Worm (Caenorhabditis elegans) whole organism, L1 larva: ENCODE measurements around the gene ZK666.8.
A peak's percentile ranks its signal among the peaks of the same experiment; 100 is the strongest.
"Not testable (repeated sequence)": the region's sequence is repeated elsewhere in the genome, so short reads cannot be mapped to it uniquely, and the experiment has no call there.

ENCODE experiments used
- C04F5.9 ChIP-seq: sonication (generic microtip); optimal IDR thresholded peaks from 2 replicates; lab custom pipeline; 2016; ENCODE audit warnings: missing genetic modification characterization, missing compliant biosample characterization
- C34B4.2 ChIP-seq: sonication (generic microtip); optimal IDR thresholded peaks from 2 replicates; lab custom pipeline; 2017; ENCODE audit warnings: mild to moderate bottlenecking, missing genetic modification characterization, missing compliant biosample characterization
- F16B12.6 ChIP-seq: fragments of 150-350 bp; optimal IDR thresholded peaks from 2 replicates; lab custom pipeline; 2014; ENCODE audit warnings: missing biosample characterization, missing genetic modification characterization
- Y116A8C.19 ChIP-seq: sonication (generic microtip); optimal IDR thresholded peaks from 2 replicates; lab custom pipeline; 2016; ENCODE audit warnings: missing compliant biosample characterization, missing genetic modification characterization, borderline replicate concordance
- aha-1 ChIP-seq: fragments of 150-350 bp; optimal IDR thresholded peaks from 2 replicates; lab custom pipeline; 2014; ENCODE audit warnings: missing biosample characterization, missing genetic modification characterization
- alr-1 ChIP-seq: fragments of 200-800 bp; sonication (Bioruptor generic); optimal IDR thresholded peaks from 2 replicates; lab custom pipeline; 2018; ENCODE audit warnings: borderline replicate concordance, mild to moderate bottlenecking, missing genetic modification characterization, missing compliant biosample characterization
- aly-2 ChIP-seq: fragments of 150-350 bp; optimal IDR thresholded peaks from 2 replicates; lab custom pipeline; 2014; ENCODE audit warnings: missing biosample characterization, missing genetic modification characterization
- ceh-82 ChIP-seq, 3 experiments: fragments of 150-350 bp in 1 of 3; sonication (generic microtip) in 2 of 3; optimal IDR thresholded peaks; 2 replicates each; lab custom pipeline; 2014 to 2017; ENCODE audit warnings: missing biosample characterization in 3 of 3, missing genetic modification characterization in 3 of 3
- ceh-88 ChIP-seq: fragments of 200-800 bp; sonication (Bioruptor generic); IDR thresholded peaks from 2 replicates; pipeline ENCODE4 v1.3.6; 2022; ENCODE audit warnings: missing genetic modification characterization, missing compliant biosample characterization
- dpl-1 ChIP-seq, 3 experiments: fragments of 150-350 bp in 2 of 3; sonication (generic microtip) in 1 of 3; optimal IDR thresholded peaks; 2 replicates each; lab custom pipeline; 2014 to 2017; ENCODE audit warnings: missing biosample characterization in 3 of 3, missing genetic modification characterization in 3 of 3, missing genetic modification reagents in 3 of 3
- dsc-1 ChIP-seq: sonication (generic microtip); optimal IDR thresholded peaks from 2 replicates; lab custom pipeline; 2016; ENCODE audit warnings: mild to moderate bottlenecking, missing genetic modification characterization, missing compliant biosample characterization
- efl-3 ChIP-seq: fragments of 200-800 bp; sonication (Bioruptor generic); optimal IDR thresholded peaks from 2 replicates; lab custom pipeline; 2018; ENCODE audit warnings: mild to moderate bottlenecking, missing genetic modification characterization, missing compliant biosample characterization
- egl-13 ChIP-seq: sonication (generic microtip); optimal IDR thresholded peaks from 2 replicates; lab custom pipeline; 2016; ENCODE audit warnings: missing genotype, missing genetic modification reagents, missing genetic modification characterization, missing compliant biosample characterization
- egl-27 ChIP-seq, 2 experiments: fragments of 150-350 bp in 1 of 2; sonication (generic microtip); optimal IDR thresholded peaks; 3 replicates each; lab custom pipeline; 2017 to 2018; ENCODE audit warnings: missing biosample characterization in 2 of 2, missing genetic modification characterization in 2 of 2, missing genetic modification reagents in 2 of 2
- elt-3 ChIP-seq, 6 experiments: fragments of 150-350 bp in 1 of 6; sonication (generic microtip); optimal IDR thresholded peaks; 2 replicates each; lab custom pipeline; 2017 to 2018; ENCODE audit warnings: missing biosample characterization in 6 of 6, missing genetic modification characterization in 6 of 6, inconsistent platforms in 1 of 6
- ets-5 ChIP-seq: fragments of 200-800 bp; sonication (Bioruptor generic); IDR thresholded peaks from 2 replicates; pipeline ENCODE4 v1.3.6; 2022; ENCODE audit warnings: missing genetic modification characterization, missing compliant biosample characterization
- fkh-10 ChIP-seq: sonication (generic microtip); optimal IDR thresholded peaks from 2 replicates; lab custom pipeline; 2017; ENCODE audit warnings: missing biosample characterization, missing genetic modification reagents, missing genetic modification characterization
- fkh-8 ChIP-seq: sonication (generic microtip); optimal IDR thresholded peaks from 2 replicates; lab custom pipeline; 2016; ENCODE audit warnings: mild to moderate bottlenecking, missing genetic modification characterization, missing compliant biosample characterization
- hlh-17 ChIP-seq: fragments of 200-800 bp; sonication (Bioruptor generic); optimal IDR thresholded peaks from 2 replicates; lab custom pipeline; 2018; ENCODE audit warnings: missing genetic modification characterization, mild to moderate bottlenecking, missing compliant biosample characterization, moderate library complexity, borderline replicate concordance
- hlh-4 ChIP-seq: sonication (generic microtip); optimal IDR thresholded peaks from 2 replicates; lab custom pipeline; 2016; ENCODE audit warnings: mild to moderate bottlenecking, missing genetic modification characterization, missing compliant biosample characterization
- jun-1 ChIP-seq: fragments of 150-350 bp; optimal IDR thresholded peaks from 2 replicates; lab custom pipeline; 2014; ENCODE audit warnings: missing biosample characterization, missing genetic modification reagents, missing genetic modification characterization
- lin-13 ChIP-seq: fragments of 150-350 bp; optimal IDR thresholded peaks from 2 replicates; lab custom pipeline; 2014; ENCODE audit warnings: missing biosample characterization, missing genetic modification reagents, missing genetic modification characterization
- lin-15B ChIP-seq: fragments of 150-350 bp; sonication (generic microtip); optimal IDR thresholded peaks from 3 replicates; lab custom pipeline; 2014; ENCODE audit warnings: missing biosample characterization, missing genetic modification characterization
- lir-3 ChIP-seq: sonication (generic microtip); optimal IDR thresholded peaks from 2 replicates; lab custom pipeline; 2016; ENCODE audit warnings: mild to moderate bottlenecking, missing genetic modification characterization, moderate library complexity, missing compliant biosample characterization; ENCODE audit not compliant: poor library complexity
- lsy-2 ChIP-seq, 2 experiments: fragments of 150-350 bp; optimal IDR thresholded peaks; 2 replicates each; lab custom pipeline; 2014; ENCODE audit warnings: missing biosample characterization in 2 of 2, missing genetic modification characterization in 2 of 2
- mab-9 ChIP-seq: fragments of 200-800 bp; sonication (Bioruptor generic); IDR thresholded peaks from 2 replicates; pipeline ENCODE4 v1.3.6; 2022; ENCODE audit warnings: missing genetic modification reagents, missing genetic modification characterization, missing compliant biosample characterization
- mef-2 ChIP-seq: fragments of 150-350 bp; optimal IDR thresholded peaks from 2 replicates; lab custom pipeline; 2014; ENCODE audit warnings: missing biosample characterization, missing genetic modification characterization
- nhr-11 ChIP-seq: fragments of 150-350 bp; optimal IDR thresholded peaks from 2 replicates; lab custom pipeline; 2014; ENCODE audit warnings: missing biosample characterization, missing genetic modification characterization
- nhr-19 ChIP-seq: fragments of 200-800 bp; sonication (Bioruptor generic); conservative IDR thresholded peaks from 2 replicates; pipeline ENCODE4 v1.3.6; 2022; ENCODE audit warnings: missing genetic modification characterization, missing compliant biosample characterization
- nhr-20 ChIP-seq: sonication (generic microtip); optimal IDR thresholded peaks from 2 replicates; lab custom pipeline; 2016; ENCODE audit warnings: mild to moderate bottlenecking, missing genetic modification characterization, missing compliant biosample characterization
- nhr-237 ChIP-seq: fragments of 150-350 bp; optimal IDR thresholded peaks from 2 replicates; lab custom pipeline; 2014; ENCODE audit warnings: missing biosample characterization, missing genetic modification characterization
- nhr-47 ChIP-seq: sonication (generic microtip); optimal IDR thresholded peaks from 2 replicates; lab custom pipeline; 2016; ENCODE audit warnings: mild to moderate bottlenecking, missing genetic modification characterization, moderate library complexity, missing compliant biosample characterization
- nhr-77 ChIP-seq: fragments of 150-350 bp; optimal IDR thresholded peaks from 2 replicates; lab custom pipeline; 2014; ENCODE audit warnings: missing biosample characterization, missing genetic modification characterization
- nhr-90 ChIP-seq: sonication (generic microtip); optimal IDR thresholded peaks from 2 replicates; lab custom pipeline; 2016; ENCODE audit warnings: mild to moderate bottlenecking, missing genetic modification characterization, missing compliant biosample characterization; ENCODE audit not compliant: poor library complexity
- pax-3 ChIP-seq: fragments of 200-800 bp; sonication (Bioruptor generic); optimal IDR thresholded peaks from 2 replicates; lab custom pipeline; 2018; ENCODE audit warnings: mild to moderate bottlenecking, missing genetic modification characterization, moderate library complexity, missing compliant biosample characterization
- pqm-1 ChIP-seq: sonication (generic microtip); optimal IDR thresholded peaks from 3 replicates; lab custom pipeline; 2017; ENCODE audit warnings: missing biosample characterization, missing genetic modification characterization
- skn-1 ChIP-seq: fragments of 150-350 bp; optimal IDR thresholded peaks from 2 replicates; lab custom pipeline; 2014; ENCODE audit warnings: missing biosample characterization, missing genetic modification characterization
- snpc-4 ChIP-seq: fragments of 150-350 bp; optimal IDR thresholded peaks from 2 replicates; lab custom pipeline; 2014; ENCODE audit warnings: missing biosample characterization, missing genetic modification characterization
- sox-4 ChIP-seq: sonication (generic microtip); optimal IDR thresholded peaks from 2 replicates; lab custom pipeline; 2016; ENCODE audit warnings: missing genetic modification characterization, missing compliant biosample characterization
- sptf-1 ChIP-seq: fragments of 150-350 bp; optimal IDR thresholded peaks from 2 replicates; lab custom pipeline; 2014; ENCODE audit warnings: missing biosample characterization, missing genetic modification characterization
- sup-37 ChIP-seq: fragments of 200-800 bp; sonication (Bioruptor generic); optimal IDR thresholded peaks from 2 replicates; lab custom pipeline; 2018; ENCODE audit warnings: mild to moderate bottlenecking, missing genetic modification characterization, missing compliant biosample characterization
- tbx-2 ChIP-seq: sonication (generic microtip); optimal IDR thresholded peaks from 2 replicates; lab custom pipeline; 2016; ENCODE audit warnings: missing genetic modification characterization, missing compliant biosample characterization
- tlp-1 ChIP-seq: fragments of 150-350 bp; optimal IDR thresholded peaks from 2 replicates; lab custom pipeline; 2014; ENCODE audit warnings: missing biosample characterization, missing genetic modification characterization
- unc-30 ChIP-seq: sonication (generic microtip); optimal IDR thresholded peaks from 2 replicates; lab custom pipeline; 2017; ENCODE audit warnings: missing biosample characterization, missing genetic modification characterization
- unc-62 ChIP-seq: fragments of 150-350 bp; optimal IDR thresholded peaks from 2 replicates; lab custom pipeline; 2014; ENCODE audit warnings: missing biosample characterization, missing genetic modification reagents, missing genetic modification characterization
- unc-86 ChIP-seq: sonication (generic microtip); optimal IDR thresholded peaks from 2 replicates; lab custom pipeline; 2016; ENCODE audit warnings: missing genetic modification characterization, missing compliant biosample characterization
- unc-98 ChIP-seq: fragments of 200-800 bp; sonication (Bioruptor generic); IDR thresholded peaks from 2 replicates; pipeline ENCODE4 v1.3.6; 2022; ENCODE audit warnings: missing genetic modification characterization, missing compliant biosample characterization
- vab-15 ChIP-seq: sonication (generic microtip); optimal IDR thresholded peaks from 2 replicates; lab custom pipeline; 2017; ENCODE audit warnings: missing genotype, mild to moderate bottlenecking, missing genetic modification characterization, missing compliant biosample characterization
- xbp-1 ChIP-seq: sonication (generic microtip); optimal IDR thresholded peaks from 2 replicates; lab custom pipeline; 2016; ENCODE audit warnings: missing genetic modification characterization, missing compliant biosample characterization
- zag-1 ChIP-seq: fragments of 150-350 bp; optimal IDR thresholded peaks from 2 replicates; lab custom pipeline; 2014; ENCODE audit warnings: missing biosample characterization, missing genetic modification characterization

ZK666.8 gene

DNA sequence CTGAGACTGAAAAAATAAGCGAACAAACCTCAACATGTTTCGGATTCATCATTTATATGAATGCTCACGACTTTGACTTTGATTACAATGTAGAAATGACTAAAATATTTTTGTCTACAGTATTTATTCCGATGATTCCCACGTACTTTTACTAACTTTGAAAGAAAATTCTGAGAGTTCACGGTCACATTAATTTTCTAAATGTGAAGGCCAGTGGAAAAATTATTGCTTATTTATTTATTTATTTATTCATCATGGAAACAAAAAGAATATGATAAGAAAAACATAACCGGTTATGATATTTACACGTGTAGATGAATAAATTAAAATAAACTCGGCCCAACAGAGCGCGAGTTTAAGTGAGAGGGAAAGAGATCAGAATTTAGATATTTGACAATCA is at the start of gene ZK666.8:
Gene ZK666.8, minus strand, starts transcription at position 101 of the 400 bp plus-strand sequence.
- not testable (repeated sequence) for TF ChIP-seq aha-1; egl-13 (tag; lab: Kevin White, UChicago); ceh-82 (tag; optimal IDR thresholded peaks at IDR 0.05; lab: Kevin White, UChicago)

DNA sequence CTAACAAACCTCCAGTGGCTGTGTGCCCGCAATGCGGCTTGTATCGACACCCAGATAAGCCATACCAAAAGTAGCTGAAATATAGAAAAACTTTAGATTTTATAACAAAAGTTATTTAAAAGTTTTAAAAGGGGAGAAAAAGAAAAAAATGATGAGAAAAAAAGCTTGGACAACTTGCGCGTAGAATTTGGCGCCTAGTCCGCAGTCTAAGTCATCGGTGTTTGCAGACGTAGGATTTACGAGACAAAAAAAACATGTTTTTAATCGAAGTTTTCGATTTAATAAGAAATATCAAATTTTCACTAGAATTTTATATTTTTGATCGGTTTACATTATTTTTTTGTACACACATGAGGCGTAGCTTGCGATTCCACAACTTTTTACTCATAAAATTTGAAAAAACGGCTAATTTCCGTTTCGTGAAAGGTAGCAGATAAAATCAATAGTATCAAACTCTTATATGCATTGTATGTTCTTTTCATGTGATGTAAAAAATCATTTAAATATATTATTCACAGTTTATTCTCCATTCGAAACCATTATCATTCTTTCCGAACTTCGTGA is 49.1 kb upstream of the ZK666.8 start, which contains the start of gene pro-1:
Gene pro-1, minus strand, starts transcription at position 74 of the 564 bp plus-strand sequence.
- TF ChIP-seq Y116A8C.19 (tag; lab: Kevin White, UChicago) (no peak), efl-3 (GFP tag; lab: Kevin White, UChicago) (no peak), lir-3 (tag; lab: Kevin White, UChicago) (peak; percentile 28), dsc-1 (tag; lab: Kevin White, UChicago) (peak; percentile 76), zag-1 (tag; lab: Kevin White, UChicago) (no peak), fkh-10 (GFP tag; lab: Kevin White, UChicago) (no peak), jun-1 (tag; lab: Kevin White, UChicago) (peak; percentile 4), unc-30 (tag; lab: Kevin White, UChicago) (no peak), nhr-47 (tag; lab: Kevin White, UChicago) (peak; percentile 88), unc-86 (tag; lab: Kevin White, UChicago) (peak; percentile 60), elt-3 (tag; optimal IDR thresholded peaks at IDR 0.05; lab: Kevin White, UChicago) (peak in 2 of 6 experiments; percentile 42 to 77), ets-5 (GFP tag; lab: Robert Waterston, UW) (no peak), lin-13 (GFP tag; lab: Kevin White, UChicago) (peak; percentile 77), tlp-1 (tag; lab: Kevin White, UChicago) (no peak), pqm-1 (tag; lab: Kevin White, UChicago) (no peak), sox-4 (tag; lab: Kevin White, UChicago) (no peak), dpl-1 (GFP tag; optimal IDR thresholded peaks at IDR 0.05; lab: Kevin White, UChicago) (peak; percentile 53 to 76 (median 67)), ceh-88 (peak; percentile 85), nhr-90 (tag; lab: Kevin White, UChicago) (peak; percentile 88), mab-9 (GFP tag; lab: Robert Waterston, UW) (peak; percentile 37), F16B12.6 (tag; lab: Kevin White, UChicago) (peak; percentile 97), ceh-82 (tag; optimal IDR thresholded peaks at IDR 0.05; lab: Kevin White, UChicago) (peak in 2 of 3 experiments; percentile 27 to 67), mef-2 (tag; lab: Kevin White, UChicago) (no peak), hlh-17 (GFP tag; lab: Kevin White, UChicago) (no peak), unc-98 (GFP tag; lab: Robert Waterston, UW) (0 out of 2 replicates have a peak, but pooled peaks have one; percentile 4), fkh-8 (tag; lab: Kevin White, UChicago) (peak; percentile 46), nhr-11 (tag; lab: Kevin White, UChicago) (peak; percentile 53), nhr-237 (tag; lab: Kevin White, UChicago) (no peak), pax-3 (tag; lab: Kevin White, UChicago) (peak; percentile 52), tbx-2 (tag; lab: Kevin White, UChicago) (peak; percentile 78), lin-15B (tag; lab: Kevin White, UChicago) (no peak), aly-2 (tag; lab: Kevin White, UChicago) (peak; percentile 89), skn-1 (tag; lab: Kevin White, UChicago) (peak; percentile 64), sup-37 (no peak), C34B4.2 (tag; lab: Kevin White, UChicago) (no peak), nhr-77 (peak; percentile 13), alr-1 (tag; lab: Kevin White, UChicago) (no peak), xbp-1 (tag; lab: Kevin White, UChicago) (peak; percentile 52), egl-27 (tag; optimal IDR thresholded peaks at IDR 0.05; lab: Kevin White, UChicago) (no peak), hlh-4 (tag; lab: Kevin White, UChicago) (no peak), sptf-1 (tag; lab: Kevin White, UChicago) (no peak), unc-62 (no peak), nhr-19 (GFP tag; lab: Robert Waterston, UW) (peak; percentile 79), C04F5.9 (tag; lab: Kevin White, UChicago) (peak; percentile 19), vab-15 (tag; lab: Kevin White, UChicago) (no peak), lsy-2 (tag; optimal IDR thresholded peaks at IDR 0.05; lab: Kevin White, UChicago) (peak; percentile 82), snpc-4 (tag; lab: Kevin White, UChicago) (peak; percentile 25), nhr-20 (tag; lab: Kevin White, UChicago) (peak; percentile 85)
